Fruit fly (Drosophila melanogaster): Measurements from ENCODE around the gene Dysb.
A peak's percentile ranks its signal among the peaks of the same experiment; 100 is the strongest.

Dysb gene

DNA sequence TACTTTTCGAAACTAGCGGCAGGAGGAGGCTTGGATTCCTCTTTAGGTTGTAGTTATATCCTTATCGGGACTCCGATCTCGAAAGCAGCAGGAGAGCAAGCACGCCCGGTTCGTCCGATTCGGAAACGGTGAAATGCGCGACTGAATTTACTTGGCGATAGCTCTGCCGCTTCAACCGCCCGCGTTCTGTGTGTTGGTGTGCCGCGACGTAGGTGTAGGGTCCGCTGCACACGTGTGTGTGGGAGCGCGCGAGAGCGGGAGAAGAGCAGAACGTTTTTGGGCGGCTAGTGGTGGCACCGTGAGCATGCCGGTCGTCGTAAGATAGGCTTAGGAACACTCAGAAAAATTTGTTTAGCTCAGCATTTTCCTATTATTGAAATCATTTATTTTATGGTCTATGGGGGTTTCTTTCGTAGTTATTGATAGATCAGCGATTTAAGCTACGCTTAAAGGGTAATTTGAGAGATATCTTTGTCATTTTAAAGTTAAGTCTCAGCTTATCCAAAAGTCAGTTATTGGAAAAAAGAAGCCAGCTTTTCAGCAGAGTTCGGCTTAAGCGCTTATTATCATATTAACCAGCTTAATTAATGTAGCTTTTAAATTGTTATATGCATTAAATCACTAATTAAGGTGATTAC lies 27.1 kb upstream of the Dysb start (continued):
- peak; percentile 5 for TF ChIP-seq HLH54F (GFP tag; optimal IDR thresholded peaks at IDR 0.05)
- TF ChIP-seq dmrt99B (tag; optimal IDR thresholded peaks at IDR 0.05), result peak; percentile 33
- TF ChIP-seq Hand (GFP tag; optimal IDR thresholded peaks at IDR 0.05), result no peak
- no peak for TF ChIP-seq gsb (GFP tag; IDR thresholded peaks at IDR 0.05)
- TF ChIP-seq Max (GFP tag; optimal IDR thresholded peaks at IDR 0.05), result no peak
- no peak for TF ChIP-seq Kr (GFP tag; optimal IDR thresholded peaks at IDR 0.05)
- TF ChIP-seq tx (GFP tag; optimal IDR thresholded peaks at IDR 0.05), result no peak
- peak; percentile 32 for TF ChIP-seq Atf-2 (GFP tag; optimal IDR thresholded peaks at IDR 0.05)
- TF ChIP-seq CG15479 (GFP tag; optimal IDR thresholded peaks at IDR 0.05), result peak; percentile 96
- TF ChIP-seq Elba2 (GFP tag; optimal IDR thresholded peaks at IDR 0.05), result no peak
- no peak for TF ChIP-seq CG12219 (GFP tag; optimal IDR thresholded peaks at IDR 0.05)
- TF ChIP-seq Hmx (GFP tag; optimal IDR thresholded peaks at IDR 0.05), result no peak
- TF ChIP-seq Optix (GFP tag; IDR thresholded peaks at IDR 0.05), result no peak
- TF ChIP-seq Oaz (GFP tag; IDR thresholded peaks at IDR 0.05), result no peak
- TF ChIP-seq CG4328 (GFP tag; optimal IDR thresholded peaks at IDR 0.05), result no peak
- TF ChIP-seq ham (GFP tag; IDR thresholded peaks at IDR 0.05), result no peak
- no peak for TF ChIP-seq CG2889 (GFP tag; IDR thresholded peaks at IDR 0.05)
- no peak for TF ChIP-seq sqz (GFP tag; optimal IDR thresholded peaks at IDR 0.05)
- no peak for TF ChIP-seq CG14860 (GFP tag; IDR thresholded peaks at IDR 0.05; ENCODE audit: partially characterized antibody)
- TF ChIP-seq gem (tag; optimal IDR thresholded peaks at IDR 0.05), result peak; percentile 57
- TF ChIP-seq so (GFP tag; IDR thresholded peaks at IDR 0.05), result no peak
- TF ChIP-seq Med (GFP tag), result peak; percentile 88
- TF ChIP-seq CG7963 (GFP tag; IDR thresholded peaks at IDR 0.05; ENCODE audit: partially characterized antibody), result no peak
- TF ChIP-seq usp (GFP tag; optimal IDR thresholded peaks at IDR 0.05), result no peak
- TF ChIP-seq mld (GFP tag; IDR thresholded peaks at IDR 0.05; ENCODE audit: partially characterized antibody), result no peak
- no peak for TF ChIP-seq CG8281 (tag; optimal IDR thresholded peaks at IDR 0.05)
- no peak for TF ChIP-seq CG17612 (GFP tag; IDR thresholded peaks at IDR 0.05)
- no peak for TF ChIP-seq CG4617 (GFP tag; optimal IDR thresholded peaks at IDR 0.05; ENCODE audit: borderline replicate concordance)
- TF ChIP-seq CG17802 (tag; optimal IDR thresholded peaks at IDR 0.05), result no peak
- no peak for TF ChIP-seq disco-r (GFP tag; optimal IDR thresholded peaks at IDR 0.05)
- TF ChIP-seq CG7372 (GFP tag; IDR thresholded peaks at IDR 0.05), result no peak
- TF ChIP-seq seq (GFP tag; IDR thresholded peaks at IDR 0.05), result no peak
- peak; percentile 12 to 39 for TF ChIP-seq bsh (GFP tag; optimal IDR thresholded peaks at IDR 0.05)
- TF ChIP-seq CG10431 (GFP tag; optimal IDR thresholded peaks at IDR 0.05), result no peak
- TF ChIP-seq grau (tag; optimal IDR thresholded peaks at IDR 0.05), result peak; percentile 1
- no peak for TF ChIP-seq CG18764 (GFP tag; optimal IDR thresholded peaks at IDR 0.05)
- TF ChIP-seq Atf6 (GFP tag; IDR thresholded peaks at IDR 0.05), result no peak
- no peak for TF ChIP-seq CG9727 (GFP tag; optimal IDR thresholded peaks at IDR 0.05)
- TF ChIP-seq CG8478 (optimal IDR thresholded peaks at IDR 0.05), result no peak
- TF ChIP-seq CG4854 (GFP tag; optimal IDR thresholded peaks at IDR 0.05), result no peak
- TF ChIP-seq esg (GFP tag; conservative IDR thresholded peaks at IDR 0.05), result no peak
- no peak for TF ChIP-seq CHES-1-like (GFP tag; optimal IDR thresholded peaks at IDR 0.05)
- TF ChIP-seq CG30431 (GFP tag; optimal IDR thresholded peaks at IDR 0.05), result no peak
- peak; percentile 17 for TF ChIP-seq Chrac-16 (GFP tag; optimal IDR thresholded peaks at IDR 0.05)
- no peak for TF ChIP-seq CG6854 (GFP tag; optimal IDR thresholded peaks at IDR 0.05)
- no peak for TF ChIP-seq CG1792 (GFP tag; optimal IDR thresholded peaks at IDR 0.05)
- no peak for TF ChIP-seq CG11247 (GFP tag; IDR thresholded peaks at IDR 0.05)
- TF ChIP-seq da (GFP tag; optimal IDR thresholded peaks at IDR 0.05), result no peak
- no peak for TF ChIP-seq hth (optimal IDR thresholded peaks at IDR 0.05)
- TF ChIP-seq CG32767 (GFP tag; IDR thresholded peaks at IDR 0.05), result no peak
- no peak for TF ChIP-seq CG2875 (GFP tag; optimal IDR thresholded peaks at IDR 0.05)
- TF ChIP-seq CG6765 (GFP tag; optimal IDR thresholded peaks at IDR 0.05), result no peak
